Fruit fly (Drosophila melanogaster) whole organism, embryonic: ENCODE measurements around the gene Scm.

Experiments
- CG6254 ChIP-seq: fragments of 200-800 bp; sonication (Bioruptor generic); optimal IDR thresholded peaks from 3 replicates; lab custom pipeline; 2017; ENCODE audit warnings: mild to moderate bottlenecking, missing biosample characterization, missing genetic modification reagents, missing genetic modification characterization
- Lpt ChIP-seq: fragments of >200 bp; optimal IDR thresholded peaks from 2 replicates; lab custom pipeline; 2018; ENCODE audit warnings: missing biosample characterization, missing genetic modification characterization
- Xbp1 ChIP-seq: fragments of 200-800 bp; sonication (Bioruptor generic); optimal IDR thresholded peaks from 3 replicates; lab custom pipeline; 2016; ENCODE audit warnings: missing biosample characterization, mild to moderate bottlenecking, missing genetic modification characterization

DNA sequence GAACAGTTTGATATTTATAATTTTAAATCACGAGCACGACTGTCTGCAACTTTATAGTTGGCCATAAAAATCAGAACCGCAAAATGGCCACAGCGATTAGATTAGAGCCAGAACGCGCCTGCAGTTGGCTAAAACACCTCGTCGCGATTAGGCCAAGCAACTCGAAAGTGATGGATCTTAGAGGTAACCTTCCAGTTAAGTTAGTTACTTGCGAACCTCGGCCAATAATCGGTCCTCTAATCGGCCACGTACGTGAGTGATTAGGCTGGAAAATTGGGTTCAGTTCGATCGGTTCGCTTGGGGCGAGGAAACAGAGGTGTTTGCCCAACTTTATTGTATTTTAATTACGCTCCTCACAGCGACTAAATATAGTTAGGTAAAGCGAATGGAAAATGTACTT is 17.1 kb downstream of the Scm start:
- TF ChIP-seq CG6254 (GFP tag; lab: Kevin White, UChicago) (no peak), Xbp1 (no peak), Lpt (GFP tag; lab: Kevin White, UChicago) (no peak)
